Worm (Caenorhabditis elegans): ENCODE results near the gene C50B6.7.

ce11 chrV:13324933-13325760 lies at the start of gene C50B6.7:
- TF ChIP-seq pha-4 (tag; optimal IDR thresholded peaks at IDR 0.05) (no peak), nfya-1 (tag; optimal IDR thresholded peaks at IDR 0.05) (no peak), lim-6 (tag; optimal IDR thresholded peaks at IDR 0.05) (no peak), tbx-2 (tag; optimal IDR thresholded peaks at IDR 0.05) (no peak), hlh-8 (tag; optimal IDR thresholded peaks at IDR 0.05) (no peak), ceh-14 (tag; optimal IDR thresholded peaks at IDR 0.05) (no peak)

All from whole organism, late embryonic.